Worm (Caenorhabditis elegans) whole organism, L1 larva: ENCODE measurements around the gene T08D10.4.

Experiments used
- fos-1 ChIP-seq: fragments of 150-350 bp; optimal IDR thresholded peaks from 2 replicates; lab custom pipeline; 2014; ENCODE audit warnings: missing biosample characterization, missing genetic modification characterization
- nhr-11 ChIP-seq: fragments of 150-350 bp; optimal IDR thresholded peaks from 2 replicates; lab custom pipeline; 2014; ENCODE audit warnings: missing biosample characterization, missing genetic modification characterization
- zag-1 ChIP-seq: fragments of 150-350 bp; optimal IDR thresholded peaks from 2 replicates; lab custom pipeline; 2014; ENCODE audit warnings: missing biosample characterization, missing genetic modification characterization

DNA sequence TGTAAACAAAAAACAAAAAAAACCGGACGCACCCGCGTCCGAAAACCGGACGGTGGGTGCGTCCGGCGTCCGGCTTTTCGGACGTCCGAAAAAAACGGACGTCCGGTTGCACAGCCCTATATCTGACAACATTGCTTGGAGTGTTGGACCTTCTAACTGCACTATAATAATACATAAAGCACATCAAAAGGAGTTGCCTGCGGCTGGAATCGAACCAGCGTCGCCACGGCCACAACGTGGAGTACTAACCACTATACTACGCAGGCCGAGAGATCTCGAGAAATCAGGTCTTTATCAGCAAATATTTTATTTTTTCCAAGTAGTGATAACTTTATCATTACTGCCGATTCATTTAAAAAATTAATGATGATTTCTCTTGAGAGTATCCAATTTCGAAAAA, 40.2 kb upstream of the T08D10.4 start:
- no peak for TF ChIP-seq fos-1
- no peak for TF ChIP-seq zag-1
- no peak for TF ChIP-seq nhr-11 (tag; lab: Kevin White, UChicago)
